Worm (Caenorhabditis elegans): ENCODE measurements around the gene C32H11.4.

- TF ChIP-seq nhr-237 (tag; optimal IDR thresholded peaks at IDR 0.05) (no peak), jun-1 (tag; optimal IDR thresholded peaks at IDR 0.05) (no peak)
Observed at ce11 chrIV:12969141-12969540, 48.1 kb downstream of the C32H11.4 start, which contains the start of gene F55G11.2.
